Worm (Caenorhabditis elegans) whole organism, L3 larva: ENCODE data around the gene F26F4.8.

ENCODE experiments used
- R02D3.7 ChIP-seq: fragments of 150-350 bp; optimal IDR thresholded peaks from 2 replicates; lab custom pipeline; 2014; ENCODE audit warnings: missing biosample characterization, missing genetic modification characterization
- ZK546.5 ChIP-seq: sonication (generic microtip); optimal IDR thresholded peaks from 2 replicates; lab custom pipeline; 2017; ENCODE audit warnings: missing biosample characterization, missing genetic modification characterization
- aly-2 ChIP-seq: fragments of 150-350 bp; optimal IDR thresholded peaks from 2 replicates; lab custom pipeline; 2014; ENCODE audit warnings: missing biosample characterization, missing genetic modification characterization
- ama-1 ChIP-seq: fragments of 150-350 bp; optimal IDR thresholded peaks from 2 replicates; lab custom pipeline; 2018
- ceh-16 ChIP-seq: sonication (generic microtip); optimal IDR thresholded peaks from 2 replicates; lab custom pipeline; 2017; ENCODE audit warnings: missing biosample characterization, missing genetic modification characterization
- ceh-28 ChIP-seq: fragments of 150-350 bp; optimal IDR thresholded peaks from 2 replicates; lab custom pipeline; 2014; ENCODE audit warnings: missing biosample characterization, missing genetic modification reagents, missing genetic modification characterization
- ceh-82 ChIP-seq: fragments of 150-350 bp; optimal IDR thresholded peaks from 2 replicates; lab custom pipeline; 2014; ENCODE audit warnings: missing biosample characterization, missing genetic modification characterization
- ceh-9 ChIP-seq: sonication (generic microtip); optimal IDR thresholded peaks from 2 replicates; lab custom pipeline; 2018; ENCODE audit warnings: missing biosample characterization, missing genetic modification characterization
- daf-12 ChIP-seq: fragments of 150-350 bp; optimal IDR thresholded peaks from 2 replicates; lab custom pipeline; 2014; ENCODE audit warnings: missing biosample characterization, missing genetic modification reagents, missing genetic modification characterization
- egl-27 ChIP-seq: sonication (generic microtip); optimal IDR thresholded peaks from 4 replicates; lab custom pipeline; 2017; ENCODE audit warnings: missing biosample characterization, missing genetic modification reagents, missing genetic modification characterization
- egl-5 ChIP-seq: fragments of 150-350 bp; optimal IDR thresholded peaks from 2 replicates; lab custom pipeline; 2017; ENCODE audit warnings: missing biosample characterization, missing genetic modification reagents, missing genetic modification characterization, inconsistent platforms
- elt-1 ChIP-seq: fragments of 150-350 bp; optimal IDR thresholded peaks from 2 replicates; lab custom pipeline; 2014; ENCODE audit warnings: missing biosample characterization, missing genetic modification characterization
- elt-2 ChIP-seq: sonication (generic microtip); optimal IDR thresholded peaks from 2 replicates; lab custom pipeline; 2016; ENCODE audit warnings: missing genetic modification reagents, mild to moderate bottlenecking, missing genetic modification characterization, missing compliant biosample characterization
- elt-3 ChIP-seq, 3 experiments: fragments of 150-350 bp in 1 of 3; sonication (generic microtip) in 2 of 3; optimal IDR thresholded peaks; 2 replicates in 2 of 3; 4 replicates in 1 of 3; lab custom pipeline; 2014 to 2017; ENCODE audit warnings: missing biosample characterization in 3 of 3, missing genetic modification characterization in 3 of 3
- eor-1 ChIP-seq, 2 experiments: fragments of 150-350 bp; optimal IDR thresholded peaks; 2 replicates each; lab custom pipeline; 2014 to 2018; ENCODE audit warnings: missing biosample characterization in 2 of 2, missing genetic modification characterization in 2 of 2
- fkh-10 ChIP-seq: sonication (generic microtip); optimal IDR thresholded peaks from 2 replicates; lab custom pipeline; 2017; ENCODE audit warnings: missing biosample characterization, missing genetic modification reagents, missing genetic modification characterization
- fkh-2 ChIP-seq: fragments of 150-350 bp; optimal IDR thresholded peaks from 2 replicates; lab custom pipeline; 2014; ENCODE audit warnings: missing biosample characterization, missing genetic modification reagents, missing genetic modification characterization
- fos-1 ChIP-seq: fragments of 150-350 bp; optimal IDR thresholded peaks from 2 replicates; lab custom pipeline; 2014; ENCODE audit warnings: missing biosample characterization, missing genetic modification characterization
- hmg-11 ChIP-seq: sonication (generic microtip); optimal IDR thresholded peaks from 2 replicates; lab custom pipeline; 2016; ENCODE audit warnings: missing genetic modification characterization, missing compliant biosample characterization
- jun-1 ChIP-seq: fragments of 150-350 bp; optimal IDR thresholded peaks from 2 replicates; lab custom pipeline; 2014; ENCODE audit warnings: missing biosample characterization, missing genetic modification reagents, missing genetic modification characterization
- lin-15B ChIP-seq: fragments of 150-350 bp; optimal IDR thresholded peaks from 2 replicates; lab custom pipeline; 2014; ENCODE audit warnings: missing biosample characterization, missing genetic modification characterization
- lin-39 ChIP-seq: fragments of 150-350 bp; optimal IDR thresholded peaks from 2 replicates; lab custom pipeline; 2018; ENCODE audit warnings: missing biosample characterization, missing genetic modification reagents, missing genetic modification characterization
- lsy-12 ChIP-seq: sonication (generic microtip); optimal IDR thresholded peaks from 2 replicates; lab custom pipeline; 2016; ENCODE audit warnings: mild to moderate bottlenecking, missing genetic modification characterization, missing compliant biosample characterization
- mdl-1 ChIP-seq: fragments of 150-350 bp; optimal IDR thresholded peaks from 2 replicates; lab custom pipeline; 2014; ENCODE audit warnings: missing biosample characterization, missing genetic modification characterization
- nfya-1 ChIP-seq: sonication (generic microtip); optimal IDR thresholded peaks from 2 replicates; lab custom pipeline; 2017; ENCODE audit warnings: missing genetic modification characterization, mild to moderate bottlenecking, missing compliant biosample characterization, antibody characterized with exemption, moderate library complexity; ENCODE audit not compliant: insufficient read depth
- nhr-11 ChIP-seq: fragments of 150-350 bp; optimal IDR thresholded peaks from 2 replicates; lab custom pipeline; 2014; ENCODE audit warnings: missing biosample characterization, missing genetic modification characterization
- nhr-12 ChIP-seq: fragments of 150-350 bp; optimal IDR thresholded peaks from 2 replicates; lab custom pipeline; 2014; ENCODE audit warnings: missing biosample characterization, missing genetic modification characterization
- nhr-23 ChIP-seq: fragments of 150-350 bp; optimal IDR thresholded peaks from 2 replicates; lab custom pipeline; 2014; ENCODE audit warnings: missing biosample characterization, missing genetic modification reagents, missing genetic modification characterization
- nhr-237 ChIP-seq: fragments of 150-350 bp; optimal IDR thresholded peaks from 2 replicates; lab custom pipeline; 2014; ENCODE audit warnings: missing biosample characterization, missing genetic modification characterization
- nhr-25 ChIP-seq: sonication (generic microtip); optimal IDR thresholded peaks from 2 replicates; lab custom pipeline; 2017; ENCODE audit warnings: missing biosample characterization, missing genetic modification characterization
- nhr-28 ChIP-seq: fragments of 150-350 bp; optimal IDR thresholded peaks from 2 replicates; lab custom pipeline; 2014; ENCODE audit warnings: missing biosample characterization, missing genetic modification characterization
- nhr-43 ChIP-seq: sonication (generic microtip); optimal IDR thresholded peaks from 2 replicates; lab custom pipeline; 2016; ENCODE audit warnings: mild to moderate bottlenecking, missing genetic modification characterization, missing compliant biosample characterization; ENCODE audit not compliant: poor library complexity, severe bottlenecking
- nhr-67 ChIP-seq: fragments of 150-350 bp; optimal IDR thresholded peaks from 2 replicates; lab custom pipeline; 2014; ENCODE audit warnings: missing biosample characterization, missing genetic modification characterization
- nhr-76 ChIP-seq: fragments of 150-350 bp; sonication (generic microtip); optimal IDR thresholded peaks from 5 replicates; lab custom pipeline; 2014; ENCODE audit warnings: missing biosample characterization, missing genetic modification characterization
- nhr-77 ChIP-seq: fragments of 150-350 bp; optimal IDR thresholded peaks from 2 replicates; lab custom pipeline; 2014; ENCODE audit warnings: missing biosample characterization, missing genetic modification characterization
- pha-4 ChIP-seq: fragments of 150-350 bp; optimal IDR thresholded peaks from 2 replicates; lab custom pipeline; 2014; ENCODE audit warnings: missing biosample characterization, missing genetic modification reagents, missing genetic modification characterization
- pqm-1 ChIP-seq: fragments of 150-350 bp; optimal IDR thresholded peaks from 2 replicates; lab custom pipeline; 2017; ENCODE audit warnings: missing biosample characterization, missing genetic modification characterization, inconsistent platforms
- sea-2 ChIP-seq: fragments of 150-350 bp; sonication (generic microtip); optimal IDR thresholded peaks from 4 replicates; lab custom pipeline; 2014; ENCODE audit warnings: missing biosample characterization, missing genetic modification reagents, missing genetic modification characterization
- skn-1 ChIP-seq: fragments of 150-350 bp; optimal IDR thresholded peaks from 2 replicates; lab custom pipeline; 2014; ENCODE audit warnings: missing biosample characterization, missing genetic modification characterization
- snpc-4 ChIP-seq: fragments of 150-350 bp; optimal IDR thresholded peaks from 2 replicates; lab custom pipeline; 2014; ENCODE audit warnings: missing biosample characterization, missing genetic modification characterization
- tbx-2 ChIP-seq: sonication (generic microtip); optimal IDR thresholded peaks from 2 replicates; lab custom pipeline; 2016; ENCODE audit warnings: mild to moderate bottlenecking, missing genetic modification characterization, missing compliant biosample characterization
- unc-39 ChIP-seq: sonication (generic microtip); optimal IDR thresholded peaks from 4 replicates; lab custom pipeline; 2017; ENCODE audit warnings: missing biosample characterization, missing genetic modification characterization
- unc-62 ChIP-seq: fragments of 150-350 bp; sonication (generic microtip); optimal IDR thresholded peaks from 4 replicates; lab custom pipeline; 2014; ENCODE audit warnings: missing biosample characterization, missing genetic modification reagents, missing genetic modification characterization
- zag-1 ChIP-seq: fragments of 150-350 bp; optimal IDR thresholded peaks from 2 replicates; lab custom pipeline; 2014; ENCODE audit warnings: missing biosample characterization, missing genetic modification characterization
- ztf-4 ChIP-seq: fragments of 150-350 bp; optimal IDR thresholded peaks from 2 replicates; lab custom pipeline; 2014; ENCODE audit warnings: missing biosample characterization, missing genetic modification characterization

F26F4.8 gene

ce11 chrIII:4906365-4906764, 1.1 kb upstream of the F26F4.8 start:
- TF ChIP-seq mdl-1 (no peak), fkh-2 (no peak), unc-62 (no peak), nhr-76 (no peak), hmg-11 (tag; lab: Kevin White, UChicago) (no peak), ztf-4 (tag; lab: Kevin White, UChicago) (no peak), nhr-12 (tag; lab: Kevin White, UChicago) (no peak), nhr-43 (tag; lab: Kevin White, UChicago) (no peak), ceh-28 (tag; lab: Kevin White, UChicago) (no peak), R02D3.7 (tag; lab: Kevin White, UChicago) (no peak), unc-39 (tag; lab: Kevin White, UChicago) (no peak), elt-3 (tag; optimal IDR thresholded peaks at IDR 0.05; lab: Kevin White, UChicago) (peak in 1 of 3 experiments; percentile 40), nhr-23 (tag; lab: Kevin White, UChicago) (no peak), nfya-1 (tag; lab: Kevin White, UChicago) (no peak), daf-12 (no peak), lin-39 (tag; lab: Kevin White, UChicago) (no peak), pha-4 (tag; lab: Kevin White, UChicago) (peak; percentile 24), zag-1 (tag; lab: Kevin White, UChicago) (no peak), tbx-2 (tag; lab: Kevin White, UChicago) (no peak), elt-2 (tag; lab: Kevin White, UChicago) (peak; percentile 64), egl-5 (tag; lab: Kevin White, UChicago) (no peak), skn-1 (tag; lab: Kevin White, UChicago) (no peak), ceh-16 (tag; lab: Kevin White, UChicago) (no peak), egl-27 (tag; lab: Kevin White, UChicago) (no peak), ZK546.5 (tag; lab: Kevin White, UChicago) (no peak), ama-1 (lab: Kevin White, UChicago) (no peak), aly-2 (tag; lab: Kevin White, UChicago) (no peak), nhr-77 (tag; lab: Kevin White, UChicago) (no peak), nhr-25 (tag; lab: Kevin White, UChicago) (no peak), fos-1 (tag; lab: Kevin White, UChicago) (no peak), snpc-4 (tag; lab: Kevin White, UChicago) (peak; percentile 26), lin-15B (tag; lab: Kevin White, UChicago) (no peak), ceh-82 (tag; lab: Kevin White, UChicago) (no peak), nhr-28 (tag; lab: Kevin White, UChicago) (no peak), ceh-9 (tag; lab: Kevin White, UChicago) (no peak), eor-1 (tag; optimal IDR thresholded peaks at IDR 0.05; lab: Kevin White, UChicago) (no peak), nhr-237 (tag; lab: Kevin White, UChicago) (no peak), elt-1 (tag; lab: Kevin White, UChicago) (no peak), jun-1 (peak; percentile 44), pqm-1 (tag; lab: Kevin White, UChicago) (peak; percentile 2), nhr-67 (tag; lab: Kevin White, UChicago) (no peak), fkh-10 (GFP tag; lab: Kevin White, UChicago) (no peak), sea-2 (GFP tag; lab: Kevin White, UChicago) (no peak), nhr-11 (tag; lab: Kevin White, UChicago) (no peak)
- TF ChIP-seq, all 47 proteins: peak for 6

ce11 chrIII:4903784-4904183, 1.5 kb downstream of the F26F4.8 start, which contains the start of gene kbp-2:
kbp-2 (minus strand) TSS chrIII:4903884.
- TF ChIP-seq nhr-11 (tag; lab: Kevin White, UChicago) (no peak), lsy-12 (tag; lab: Kevin White, UChicago) (no peak), unc-39 (tag; lab: Kevin White, UChicago) (no peak), nhr-25 (tag; lab: Kevin White, UChicago) (no peak), ama-1 (lab: Kevin White, UChicago) (no peak), nhr-28 (tag; lab: Kevin White, UChicago) (no peak), elt-3 (tag; optimal IDR thresholded peaks at IDR 0.05; lab: Kevin White, UChicago) (no peak), lin-39 (tag; lab: Kevin White, UChicago) (no peak), nhr-23 (tag; lab: Kevin White, UChicago) (no peak), lin-15B (tag; lab: Kevin White, UChicago) (no peak), aly-2 (tag; lab: Kevin White, UChicago) (no peak), nhr-43 (tag; lab: Kevin White, UChicago) (no peak), elt-2 (tag; lab: Kevin White, UChicago) (no peak), fkh-2 (no peak), daf-12 (no peak), snpc-4 (tag; lab: Kevin White, UChicago) (no peak), pha-4 (tag; lab: Kevin White, UChicago) (no peak)
